Worm (Caenorhabditis elegans) whole organism, L2 larva: ENCODE measurements around the gene str-102.

Experiments used
- alr-1 ChIP-seq: fragments of 150-350 bp; optimal IDR thresholded peaks from 2 replicates; lab custom pipeline; 2014; ENCODE audit warnings: missing biosample characterization, missing genetic modification characterization
- ceh-16 ChIP-seq: fragments of 150-350 bp; optimal IDR thresholded peaks from 2 replicates; lab custom pipeline; 2014; ENCODE audit warnings: missing biosample characterization, missing genetic modification characterization
- elt-1 ChIP-seq: fragments of 150-350 bp; optimal IDR thresholded peaks from 2 replicates; lab custom pipeline; 2014; ENCODE audit warnings: missing biosample characterization, missing genetic modification characterization
- elt-3 ChIP-seq: sonication (generic microtip); optimal IDR thresholded peaks from 2 replicates; lab custom pipeline; 2017; ENCODE audit warnings: missing biosample characterization, missing genetic modification characterization
- lin-13 ChIP-seq: fragments of 150-350 bp; optimal IDR thresholded peaks from 2 replicates; lab custom pipeline; 2014; ENCODE audit warnings: missing biosample characterization, missing genetic modification reagents, missing genetic modification characterization
- lin-39 ChIP-seq: fragments of 150-350 bp; optimal IDR thresholded peaks from 2 replicates; lab custom pipeline; 2014; ENCODE audit warnings: missing biosample characterization, missing genetic modification reagents, missing genetic modification characterization
- nhr-25 ChIP-seq: fragments of 150-350 bp; sonication (generic microtip); optimal IDR thresholded peaks from 3 replicates; lab custom pipeline; 2014; ENCODE audit warnings: missing biosample characterization, missing genetic modification characterization
- nhr-77 ChIP-seq: fragments of 150-350 bp; optimal IDR thresholded peaks from 2 replicates; lab custom pipeline; 2014; ENCODE audit warnings: missing biosample characterization, missing genetic modification characterization
- sma-9 ChIP-seq, 2 experiments: fragments of 150-350 bp in 1 of 2; sonication (generic microtip) in 1 of 2; optimal IDR thresholded peaks; 2 replicates each; lab custom pipeline; 2014 to 2016; ENCODE audit warnings: missing genetic modification characterization in 2 of 2, mild to moderate bottlenecking in 1 of 2, missing biosample characterization in 1 of 2, missing compliant biosample characterization in 1 of 2, missing genetic modification reagents in 1 of 2, moderate library complexity in 1 of 2
- snpc-4 ChIP-seq: fragments of 150-350 bp; optimal IDR thresholded peaks from 2 replicates; lab custom pipeline; 2014; ENCODE audit warnings: missing biosample characterization, missing genetic modification characterization
- unc-62 ChIP-seq: fragments of 150-350 bp; optimal IDR thresholded peaks from 2 replicates; lab custom pipeline; 2014; ENCODE audit warnings: missing biosample characterization, missing genetic modification reagents, missing genetic modification characterization
- ztf-11 ChIP-seq: sonication (generic microtip); optimal IDR thresholded peaks from 2 replicates; lab custom pipeline; 2017; ENCODE audit warnings: missing biosample characterization, missing genetic modification characterization

DNA sequence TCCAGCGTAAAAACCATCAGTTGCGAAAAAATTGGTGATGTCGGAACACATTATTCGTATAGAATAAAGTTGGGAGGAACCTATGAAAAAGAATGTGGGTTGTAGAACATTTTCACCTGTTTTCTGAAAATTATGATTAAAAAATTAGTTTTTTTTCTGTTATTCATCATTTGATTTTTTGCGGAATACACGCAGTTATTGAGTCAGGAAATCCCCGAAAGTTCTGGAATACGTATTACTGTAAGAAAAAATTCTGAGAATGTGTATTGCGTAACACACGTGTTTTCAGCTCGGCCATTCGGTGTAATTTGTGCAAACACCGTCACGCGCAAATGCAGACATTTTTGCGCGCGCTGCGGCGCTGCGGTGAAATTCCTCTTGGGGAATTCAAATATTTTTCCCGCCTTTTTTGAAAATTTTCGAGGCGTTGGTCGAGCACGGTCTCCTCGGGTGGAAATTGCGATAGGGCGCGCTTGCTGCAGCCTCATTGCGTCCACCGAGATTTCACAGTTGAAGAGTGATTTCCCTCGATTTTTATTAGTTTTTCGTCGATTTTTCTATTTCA is 4.1 kb downstream of the str-102 start, which contains the start of gene srh-170:
- TF ChIP-seq nhr-25 (tag; lab: Kevin White, UChicago) (no peak), ceh-16 (tag; lab: Kevin White, UChicago) (no peak), elt-3 (tag; lab: Kevin White, UChicago) (no peak), elt-1 (tag; lab: Kevin White, UChicago) (no peak), lin-13 (GFP tag; lab: Kevin White, UChicago) (no peak), sma-9 (GFP tag; optimal IDR thresholded peaks at IDR 0.05; lab: Kevin White, UChicago) (no peak), sma-9 (tag; optimal IDR thresholded peaks at IDR 0.05; lab: Kevin White, UChicago) (no peak), alr-1 (tag; lab: Kevin White, UChicago) (no peak), nhr-77 (tag; lab: Kevin White, UChicago) (no peak), snpc-4 (tag; lab: Kevin White, UChicago) (no peak), unc-62 (no peak), ztf-11 (tag; lab: Kevin White, UChicago) (no peak), lin-39 (tag; lab: Kevin White, UChicago) (no peak)
